Fruit fly (Drosophila melanogaster): ENCODE measurements around the gene CG12725.

CG12725 gene

DNA sequence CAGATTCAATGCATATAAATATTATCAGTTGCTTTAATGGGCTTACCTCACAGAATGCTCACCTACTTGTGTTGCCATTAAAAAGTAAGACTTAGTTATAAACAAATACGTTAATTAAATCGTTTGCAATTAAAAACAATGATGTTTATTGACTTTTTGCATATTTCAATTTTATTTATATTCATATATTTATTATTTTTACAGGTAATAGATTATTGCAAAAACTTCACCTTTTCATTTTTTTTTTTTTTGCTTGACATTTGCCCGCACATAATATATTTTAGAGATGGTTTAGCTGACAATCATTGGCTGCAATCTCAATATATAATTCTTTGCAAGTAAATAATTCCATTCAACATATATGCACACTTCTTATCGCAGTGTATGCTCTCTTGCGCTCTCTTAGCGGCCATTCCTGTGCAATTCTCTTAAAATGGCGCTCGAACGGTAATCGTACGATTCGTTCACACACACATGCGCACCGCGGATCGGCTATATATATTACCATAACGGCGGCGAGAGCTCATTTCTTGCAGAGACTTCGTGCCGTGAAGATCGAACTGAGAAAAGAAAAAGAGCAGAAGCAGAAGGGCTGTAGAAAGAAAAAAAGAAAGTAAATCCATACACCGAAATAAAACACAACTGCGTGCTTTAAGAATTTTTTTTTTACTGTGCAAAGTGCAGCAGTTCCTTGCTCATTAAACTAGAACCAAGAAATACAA is 6.1 kb downstream of the CG12725 start, which contains the start of gene Bcat (continued):
- TF ChIP-seq Pdp1 (GFP tag; optimal IDR thresholded peaks at IDR 0.05), result peak; percentile 10 to 42
- TF ChIP-seq CG13296 (GFP tag; optimal IDR thresholded peaks at IDR 0.05), result peak; percentile 69
- TF ChIP-seq Ssrp (tag; optimal IDR thresholded peaks at IDR 0.05), result peak; percentile 67
- no peak for TF ChIP-seq MTF-1 (GFP tag; optimal IDR thresholded peaks at IDR 0.05; ENCODE audit: borderline replicate concordance)
- TF ChIP-seq fd64A (GFP tag; optimal IDR thresholded peaks at IDR 0.05), result no peak
- TF ChIP-seq fd96Cb (tag; optimal IDR thresholded peaks at IDR 0.05), result peak; percentile 60
- TF ChIP-seq CG8281 (tag; optimal IDR thresholded peaks at IDR 0.05), result peak; percentile 31
- TF ChIP-seq ab (GFP tag; optimal IDR thresholded peaks at IDR 0.05), result no peak
- TF ChIP-seq CG4820 (GFP tag; optimal IDR thresholded peaks at IDR 0.05), result peak; percentile 36
- no peak for TF ChIP-seq Oaz (GFP tag; IDR thresholded peaks at IDR 0.05)
- TF ChIP-seq CG3281 (GFP tag; optimal IDR thresholded peaks at IDR 0.05), result peak; percentile 85
- peak; percentile 75 for TF ChIP-seq CG8924 (tag; optimal IDR thresholded peaks at IDR 0.05)
- TF ChIP-seq hkb (optimal IDR thresholded peaks at IDR 0.05), result no peak
- TF ChIP-seq hkb (GFP tag; IDR thresholded peaks at IDR 0.05), result peak; percentile 35; the same call in 1 of the 2 replicates
- TF ChIP-seq Nf-YA (GFP tag; IDR thresholded peaks at IDR 0.05), result no peak
- TF ChIP-seq hbn (GFP tag; IDR thresholded peaks at IDR 0.05; ENCODE audit: partially characterized antibody), result no peak
- TF ChIP-seq Bgb (GFP tag; IDR thresholded peaks at IDR 0.05; ENCODE audit: partially characterized antibody), result no peak
- TF ChIP-seq NfI (GFP tag; optimal IDR thresholded peaks at IDR 0.05), result peak; percentile 77
- TF ChIP-seq croc (GFP tag; conservative IDR thresholded peaks at IDR 0.05), result no peak; the same call in 2 of the 3 replicates
- peak; percentile 17 for TF ChIP-seq Six4 (GFP tag; optimal IDR thresholded peaks at IDR 0.05)
- no peak for TF ChIP-seq CG13894 (tag; optimal IDR thresholded peaks at IDR 0.05)
- TF ChIP-seq gsb (GFP tag; IDR thresholded peaks at IDR 0.05), result 0 out of 2 replicates have a peak, but pooled peaks have one; percentile 41
- TF ChIP-seq shn (GFP tag; optimal IDR thresholded peaks at IDR 0.05), result no peak
- peak; percentile 29 for TF ChIP-seq CG17359 (tag; optimal IDR thresholded peaks at IDR 0.05)
- TF ChIP-seq CG11456 (GFP tag; IDR thresholded peaks at IDR 0.05), result peak; percentile 63; the same call in 1 of the 3 replicates
- peak; percentile 65; the same call in 2 of the 3 replicates for TF ChIP-seq tgo (GFP tag; IDR thresholded peaks at IDR 0.05)
- no peak for TF ChIP-seq CG17912 (GFP tag; optimal IDR thresholded peaks at IDR 0.05)
- no peak for TF ChIP-seq CG7987 (GFP tag; optimal IDR thresholded peaks at IDR 0.05)
- no peak for TF ChIP-seq Tbp (GFP tag; optimal IDR thresholded peaks at IDR 0.05)
- no peak for TF ChIP-seq CG9876 (GFP tag; optimal IDR thresholded peaks at IDR 0.05)
- no peak for TF ChIP-seq Lhr (GFP tag; optimal IDR thresholded peaks at IDR 0.05)
- TF ChIP-seq hb (GFP tag; IDR thresholded peaks at IDR 0.05; ENCODE audit: partially characterized antibody), result no peak
- peak; percentile 89 for TF ChIP-seq CoRest (tag; optimal IDR thresholded peaks at IDR 0.05)
- peak; percentile 9 for TF ChIP-seq CG12071 (GFP tag; optimal IDR thresholded peaks at IDR 0.05)
- peak; percentile 18 for TF ChIP-seq lbe (GFP tag; optimal IDR thresholded peaks at IDR 0.05)
- no peak for TF ChIP-seq knrl (GFP tag; IDR thresholded peaks at IDR 0.05; ENCODE audit: partially characterized antibody)
- TF ChIP-seq unc-4 (GFP tag; IDR thresholded peaks at IDR 0.05; ENCODE audit: partially characterized antibody), result no peak
- 0 out of 3 replicates have a peak, but pooled peaks have one; percentile 39 for TF ChIP-seq CG2889 (GFP tag; IDR thresholded peaks at IDR 0.05)
- TF ChIP-seq CG18619 (GFP tag; optimal IDR thresholded peaks at IDR 0.05), result peak; percentile 86
- TF ChIP-seq CG12299 (tag; optimal IDR thresholded peaks at IDR 0.05), result no peak
- TF ChIP-seq Hmr (GFP tag; optimal IDR thresholded peaks at IDR 0.05), result peak; percentile 83
- peak; percentile 71 for TF ChIP-seq phol (tag; optimal IDR thresholded peaks at IDR 0.05)
- peak; percentile 57; the same call in 1 of the 2 replicates for TF ChIP-seq CG11085 (GFP tag; IDR thresholded peaks at IDR 0.05)
- TF ChIP-seq hth (optimal IDR thresholded peaks at IDR 0.05), result no peak
- peak; percentile 46 for TF ChIP-seq cwo (GFP tag; optimal IDR thresholded peaks at IDR 0.05)
- TF ChIP-seq Dek (tag; optimal IDR thresholded peaks at IDR 0.05), result peak; percentile 70
- no peak for TF ChIP-seq CG11560 (tag; IDR thresholded peaks at IDR 0.05)
- TF ChIP-seq CG4617 (GFP tag; optimal IDR thresholded peaks at IDR 0.05; ENCODE audit: borderline replicate concordance), result no peak
- TF ChIP-seq CG8478 (optimal IDR thresholded peaks at IDR 0.05), result no peak
